Fruit fly (Drosophila melanogaster): Measurements from ENCODE around the gene Hsp70Ab.

The Hsp70Ab gene

DNA sequence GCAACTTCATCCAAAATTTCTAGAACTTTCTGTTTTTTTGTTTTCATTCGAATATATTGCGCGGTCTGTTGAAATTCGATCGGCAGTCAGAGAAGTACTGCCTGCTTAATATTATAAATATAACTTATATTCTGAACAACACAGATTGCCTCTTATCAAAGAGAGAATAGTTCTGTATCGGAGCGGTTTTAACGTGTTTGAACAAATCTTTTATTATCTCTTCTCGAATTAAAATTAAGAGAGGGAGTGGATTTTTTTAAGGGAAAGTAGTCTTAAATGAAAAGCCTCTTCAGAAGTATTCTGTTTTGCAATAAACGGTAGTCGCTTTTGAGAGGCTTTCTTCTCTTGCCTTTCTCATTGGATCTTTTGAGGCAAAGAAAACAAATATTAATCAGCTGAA lies 24.2 kb downstream of the Hsp70Ab start:
- TF ChIP-seq ovo (GFP tag; optimal IDR thresholded peaks at IDR 0.05) (no peak), CG7101 (tag; optimal IDR thresholded peaks at IDR 0.05) (no peak)

DNA sequence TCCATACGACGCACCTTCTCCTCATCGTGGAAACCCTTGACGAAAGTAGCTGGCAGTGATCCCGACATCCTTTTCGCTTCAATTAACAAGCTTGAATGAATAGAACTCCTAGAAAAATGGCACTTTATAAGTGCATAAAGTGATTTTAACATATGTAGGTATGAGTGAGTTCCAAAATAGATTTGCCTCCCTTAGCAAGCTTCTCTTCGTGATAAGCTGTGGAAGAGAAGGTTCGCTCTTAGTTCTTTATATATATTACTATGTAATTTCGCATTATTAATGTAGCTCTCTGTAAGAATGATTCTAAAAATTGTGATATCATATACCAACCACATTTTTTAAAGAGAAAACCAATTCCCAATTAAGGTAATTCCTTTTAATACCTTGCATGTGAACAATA lies 26.1 kb downstream of the Hsp70Ab start, which contains the start of gene CG3397:
TSS of gene CG3397 (minus strand) at position 101 of the 400 bp plus-strand sequence.
- TF ChIP-seq CG33017 (tag; optimal IDR thresholded peaks at IDR 0.05) (no peak), kay (GFP tag; ENCODE audit: borderline replicate concordance) (no peak), cnc (optimal IDR thresholded peaks at IDR 0.05) (no peak), Crg-1 (GFP tag; optimal IDR thresholded peaks at IDR 0.05) (no peak), ovo (GFP tag; optimal IDR thresholded peaks at IDR 0.05) (no peak), bab1 (GFP tag; optimal IDR thresholded peaks at IDR 0.05) (no peak), CG12768 (GFP tag; optimal IDR thresholded peaks at IDR 0.05) (no peak), Mnt (GFP tag; optimal IDR thresholded peaks at IDR 0.05) (no peak)

DNA sequence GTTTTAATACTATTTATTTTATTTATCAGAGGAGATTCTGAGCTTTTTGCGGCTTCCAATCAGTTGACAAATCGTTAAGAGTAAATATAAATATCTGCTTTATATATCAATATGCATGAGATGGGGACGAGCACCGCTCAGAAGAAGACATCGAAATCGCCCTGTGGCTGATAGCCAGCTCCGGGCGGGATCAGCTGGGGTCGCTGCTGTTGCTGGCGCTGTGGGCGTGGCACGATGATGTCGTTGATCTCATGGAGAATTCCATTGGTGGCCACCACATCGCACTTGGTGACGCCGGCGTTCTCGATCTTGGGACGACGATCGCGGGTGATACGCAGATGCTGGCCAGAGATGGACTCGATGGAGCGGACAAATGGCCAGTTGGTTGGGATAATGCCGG lies 26.5 kb downstream of the Hsp70Ab start:
- TF ChIP-seq CG1620 (GFP tag; optimal IDR thresholded peaks at IDR 0.05) = no peak
- no peak for TF ChIP-seq cic (GFP tag; optimal IDR thresholded peaks at IDR 0.05)
- TF ChIP-seq CG11617 (GFP tag; optimal IDR thresholded peaks at IDR 0.05) = no peak
- no peak for TF ChIP-seq bab1 (GFP tag; optimal IDR thresholded peaks at IDR 0.05)

DNA sequence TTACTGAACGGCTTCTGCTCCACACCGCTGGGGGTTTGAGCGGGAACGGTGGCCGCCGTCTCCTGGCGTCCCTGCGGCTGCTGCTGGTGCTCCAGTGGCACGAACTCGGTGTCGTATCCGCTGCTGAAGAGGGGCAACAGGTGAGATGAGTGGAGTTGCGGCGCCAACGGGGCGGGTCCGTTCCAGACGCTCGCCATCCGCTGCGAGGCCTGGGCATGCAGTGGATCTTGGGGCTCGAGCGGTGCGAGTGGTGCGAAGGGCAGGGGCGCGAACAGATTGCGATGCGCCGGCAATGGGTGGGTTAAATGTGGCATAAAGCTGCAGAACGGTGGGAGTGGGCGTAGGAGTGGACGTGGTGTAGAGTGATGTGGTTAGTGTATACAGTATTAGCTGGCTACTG lies 30.9 kb downstream of the Hsp70Ab start:
- TF ChIP-seq kay (GFP tag; ENCODE audit: borderline replicate concordance) (no peak), CG5204 (GFP tag; optimal IDR thresholded peaks at IDR 0.05) (no peak), CG1620 (GFP tag; optimal IDR thresholded peaks at IDR 0.05) (no peak), Hr96 (GFP tag; optimal IDR thresholded peaks at IDR 0.05) (no peak)

DNA sequence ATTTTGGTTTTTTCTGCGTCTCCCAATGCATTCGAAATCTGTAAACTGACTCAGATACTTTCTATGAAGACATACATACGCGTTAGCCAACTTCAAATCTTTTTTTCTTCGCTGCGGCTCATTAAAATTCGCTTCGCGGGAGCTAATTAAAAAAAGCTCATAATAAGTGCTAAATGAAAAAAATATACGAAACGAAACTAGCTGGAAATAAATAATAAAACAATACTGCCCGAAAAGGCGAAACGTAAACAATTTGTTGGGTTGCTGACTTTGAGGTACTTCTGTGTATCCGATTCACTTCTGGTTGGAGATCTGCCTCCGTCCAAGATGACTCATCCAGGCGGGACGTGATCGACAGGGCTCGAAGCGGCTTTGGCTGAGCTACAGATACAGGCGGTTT lies 31.7 kb downstream of the Hsp70Ab start:
- no peak for TF ChIP-seq Hr96 (GFP tag; optimal IDR thresholded peaks at IDR 0.05)
- TF ChIP-seq tj (GFP tag; optimal IDR thresholded peaks at IDR 0.05) = peak; percentile 83
- peak; percentile 62 for TF ChIP-seq kay (GFP tag; ENCODE audit: borderline replicate concordance)
- no peak for TF ChIP-seq CG33017 (tag; optimal IDR thresholded peaks at IDR 0.05)

DNA sequence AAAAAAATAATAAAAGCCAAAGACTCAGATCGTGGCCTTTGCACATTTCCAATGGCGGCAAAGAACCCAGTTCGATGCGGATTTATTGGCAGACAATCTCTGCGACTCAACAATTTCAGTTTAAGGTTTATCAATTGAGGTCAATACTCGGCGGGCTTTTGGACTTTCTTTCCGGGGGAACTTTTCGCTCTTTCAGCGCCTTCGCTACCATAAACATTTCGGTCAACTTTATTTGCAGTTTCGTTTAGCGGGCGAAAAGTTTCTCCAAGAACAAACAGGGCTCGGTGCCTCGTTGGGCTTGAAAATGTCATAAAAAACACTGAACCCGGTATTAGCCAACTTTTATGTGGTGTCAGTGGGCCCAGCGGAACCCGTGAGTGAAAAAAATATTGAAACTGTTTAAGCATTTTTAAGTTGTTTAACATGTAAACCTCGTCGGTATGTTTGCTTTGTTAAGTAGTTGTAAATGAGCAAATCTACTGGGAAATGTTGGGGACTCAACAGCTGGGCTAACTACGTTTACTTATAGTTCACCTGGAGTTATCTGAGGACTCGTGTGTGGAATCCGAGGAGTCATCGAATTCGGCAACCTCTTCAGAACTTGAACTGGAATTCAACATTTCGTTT lies 33.3 kb downstream of the Hsp70Ab start:
- TF ChIP-seq Hr96 (GFP tag; optimal IDR thresholded peaks at IDR 0.05) (no peak), cic (GFP tag; optimal IDR thresholded peaks at IDR 0.05) (no peak), tj (GFP tag; optimal IDR thresholded peaks at IDR 0.05) (peak; percentile 64), CG14711 (tag; optimal IDR thresholded peaks at IDR 0.05) (no peak)

DNA sequence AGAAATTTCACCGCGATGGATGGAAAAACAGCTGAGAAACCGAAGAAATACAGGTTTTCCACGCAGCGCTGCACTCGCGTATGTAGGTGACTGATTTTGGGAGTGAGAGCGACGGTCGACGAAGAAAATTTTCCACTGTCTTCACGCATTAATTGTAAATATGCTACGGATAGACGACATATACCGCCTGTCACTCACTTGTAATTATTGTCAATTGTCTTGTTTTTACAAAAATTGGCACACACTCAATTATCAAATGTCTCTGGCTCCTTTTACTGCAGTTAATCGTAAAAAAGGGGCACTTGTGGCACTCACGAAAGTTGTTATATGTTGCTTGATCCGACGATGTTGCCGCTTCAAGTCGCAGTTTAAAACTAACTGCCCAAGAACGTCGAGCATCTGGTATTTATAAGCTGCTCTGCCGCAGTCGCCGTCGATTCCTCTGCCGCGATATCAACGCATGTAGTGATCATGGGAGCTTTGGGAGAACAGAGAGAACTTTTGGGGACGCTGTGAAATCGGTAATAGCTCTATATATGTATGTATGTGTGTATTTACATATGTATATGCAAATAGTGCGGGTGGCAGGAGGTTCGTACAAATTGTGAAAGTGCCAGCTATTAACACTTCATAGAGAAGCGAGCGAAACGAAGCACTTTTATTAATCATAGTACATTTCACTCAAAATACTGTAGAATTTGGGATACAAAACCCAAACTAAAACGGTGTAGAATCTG lies 34.8 kb downstream of the Hsp70Ab start, which contains the start of gene mfas:
TSS of gene mfas (minus strand) at position 382 of the 737 bp plus-strand sequence.
- TF ChIP-seq tj (GFP tag; optimal IDR thresholded peaks at IDR 0.05) (peak; percentile 2), CG12768 (GFP tag; optimal IDR thresholded peaks at IDR 0.05) (peak; percentile 26), CG7045 (GFP tag; optimal IDR thresholded peaks at IDR 0.05) (no peak)

DNA sequence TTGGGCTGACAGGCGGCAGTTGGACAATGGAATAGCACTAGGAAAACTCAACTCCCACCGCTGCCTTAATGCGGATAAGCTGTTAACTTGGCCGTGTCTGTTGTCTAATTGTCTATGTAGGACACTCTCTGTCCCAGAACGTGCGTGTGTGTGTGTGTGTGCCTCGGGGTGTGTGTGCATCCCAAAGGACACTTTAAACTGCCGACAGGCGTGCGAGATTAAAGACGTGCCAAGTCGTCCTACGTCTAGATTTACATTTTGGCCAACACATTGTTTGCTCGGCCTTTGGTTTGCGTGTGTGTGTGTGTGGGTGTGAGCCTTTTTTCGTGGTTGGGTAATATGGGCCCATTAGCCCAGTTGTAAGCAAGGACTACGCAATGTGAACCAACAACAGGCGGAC lies 39.8 kb downstream of the Hsp70Ab start:
- TF ChIP-seq CG5204 (GFP tag; optimal IDR thresholded peaks at IDR 0.05) (no peak), CG33017 (tag; optimal IDR thresholded peaks at IDR 0.05) (no peak), CG7045 (GFP tag; optimal IDR thresholded peaks at IDR 0.05) (no peak), Clk (GFP tag; optimal IDR thresholded peaks at IDR 0.05) (no peak), kay (GFP tag; ENCODE audit: borderline replicate concordance) (no peak), ovo (GFP tag; optimal IDR thresholded peaks at IDR 0.05) (no peak), CG14711 (tag; optimal IDR thresholded peaks at IDR 0.05) (no peak), CG11617 (GFP tag; optimal IDR thresholded peaks at IDR 0.05) (no peak), cic (GFP tag; optimal IDR thresholded peaks at IDR 0.05) (no peak), CG12768 (GFP tag; optimal IDR thresholded peaks at IDR 0.05) (no peak), toe (GFP tag; optimal IDR thresholded peaks at IDR 0.05) (no peak), pad (GFP tag; optimal IDR thresholded peaks at IDR 0.05) (no peak), CG1620 (GFP tag; optimal IDR thresholded peaks at IDR 0.05) (no peak), tj (GFP tag; optimal IDR thresholded peaks at IDR 0.05) (no peak), cnc (optimal IDR thresholded peaks at IDR 0.05) (no peak), Hr96 (GFP tag; optimal IDR thresholded peaks at IDR 0.05) (no peak), CG7101 (tag; optimal IDR thresholded peaks at IDR 0.05) (no peak), bab1 (GFP tag; optimal IDR thresholded peaks at IDR 0.05) (no peak), Mnt (GFP tag; optimal IDR thresholded peaks at IDR 0.05) (no peak), Crg-1 (GFP tag; optimal IDR thresholded peaks at IDR 0.05) (no peak)

Data from whole organism, adult.